Worm (Caenorhabditis elegans) whole organism, L4 larva: ENCODE data around the gene chil-22.

Experiments used
- F26F4.8 ChIP-seq: fragments of 200-800 bp; sonication (Bioruptor generic); conservative IDR thresholded peaks from 2 replicates; pipeline ENCODE4 v1.3.6; 2022; ENCODE audit warnings: missing genetic modification characterization, missing compliant biosample characterization
- duxl-1 ChIP-seq: sonication (generic microtip); optimal IDR thresholded peaks from 2 replicates; lab custom pipeline; 2016; ENCODE audit warnings: mild to moderate bottlenecking, missing genetic modification characterization, moderate library complexity, missing compliant biosample characterization; ENCODE audit not compliant: poor library complexity
- pha-4 ChIP-seq, 2 experiments: fragments of 150-350 bp in 1 of 2; fragments of 200-800 bp in 1 of 2; sonication (Bioruptor generic) in 1 of 2; IDR thresholded peaks in 1 of 2; optimal IDR thresholded peaks in 1 of 2; 2 replicates each; pipeline versions ENCODE4 v1.3.6 to Lab custom; 2014 to 2022; ENCODE audit warnings: missing genetic modification characterization in 2 of 2, missing genetic modification reagents in 2 of 2, missing biosample characterization in 1 of 2, missing compliant biosample characterization in 1 of 2
- unc-130 ChIP-seq: sonication (generic microtip); optimal IDR thresholded peaks from 2 replicates; lab custom pipeline; 2016; ENCODE audit warnings: missing genetic modification reagents, missing genetic modification characterization, missing compliant biosample characterization

- TF ChIP-seq F26F4.8 = no peak
- TF ChIP-seq unc-130 = no peak
- TF ChIP-seq pha-4 (GFP tag; IDR thresholded peaks at IDR 0.05; lab: Robert Waterston, UW) = no peak
- TF ChIP-seq pha-4 (tag; optimal IDR thresholded peaks at IDR 0.05; lab: Kevin White, UChicago) = no peak
- no peak for TF ChIP-seq duxl-1
Observed at ce11 chrII:9443522-9443921, 22.5 kb downstream of the chil-22 start, which contains the start of gene chil-15.
